Fruit fly (Drosophila melanogaster) whole organism, prepupa: Measurements from ENCODE around the gene CG12118.
A peak's percentile ranks its signal among the peaks of the same experiment; 100 is the strongest.

Source experiments
- CG10631 ChIP-seq: fragments of 200-800 bp; sonication (Bioruptor generic); optimal IDR thresholded peaks from 2 replicates; lab custom pipeline; 2016; ENCODE audit warnings: missing biosample characterization, missing genetic modification characterization
- CG10669 ChIP-seq: fragments of 200-800 bp; sonication (Bioruptor generic); optimal IDR thresholded peaks from 3 replicates; lab custom pipeline; 2018; ENCODE audit warnings: missing biosample characterization, mild to moderate bottlenecking, missing genetic modification characterization, moderate library complexity
- CG11294 ChIP-seq: fragments of 200-800 bp; sonication (Bioruptor generic); IDR thresholded peaks from 2 replicates; pipeline ENCODE4 v1.3.6; 2022; ENCODE audit warnings: missing biosample characterization, missing genetic modification characterization
- CG11762 ChIP-seq: fragments of 200-800 bp; sonication (Bioruptor generic); optimal IDR thresholded peaks from 3 replicates; lab custom pipeline; 2016; ENCODE audit warnings: missing biosample characterization, missing genetic modification characterization; ENCODE audit not compliant: insufficient read depth
- CG16779 ChIP-seq: fragments of 200-800 bp; sonication (Bioruptor generic); optimal IDR thresholded peaks from 3 replicates; lab custom pipeline; 2017; ENCODE audit warnings: missing biosample characterization, mild to moderate bottlenecking, missing genetic modification characterization
- CG32006 ChIP-seq: fragments of 200-800 bp; sonication (Bioruptor generic); optimal IDR thresholded peaks from 3 replicates; lab custom pipeline; 2017; ENCODE audit warnings: missing biosample characterization, mild to moderate bottlenecking, missing genetic modification characterization
- CG34406 ChIP-seq: fragments of 200-800 bp; sonication (Bioruptor generic); optimal IDR thresholded peaks from 3 replicates; lab custom pipeline; 2016; ENCODE audit warnings: missing biosample characterization, missing genetic modification characterization
- CG3919 ChIP-seq: fragments of 200-800 bp; sonication (Bioruptor generic); optimal IDR thresholded peaks from 3 replicates; lab custom pipeline; 2016; ENCODE audit warnings: missing biosample characterization, missing genetic modification characterization
- CG6163 ChIP-seq: fragments of 200-800 bp; sonication (Bioruptor generic); IDR thresholded peaks from 3 replicates; pipeline ENCODE4 v1.3.6; 2022; ENCODE audit warnings: missing biosample characterization, missing genetic modification characterization
- CG6792 ChIP-seq: fragments of 200-800 bp; sonication (Bioruptor generic); optimal IDR thresholded peaks from 3 replicates; lab custom pipeline; 2016; ENCODE audit warnings: missing biosample characterization, missing genetic modification characterization
- CG7368 ChIP-seq: fragments of 200-800 bp; sonication (Bioruptor generic); optimal IDR thresholded peaks from 3 replicates; lab custom pipeline; 2016; ENCODE audit warnings: missing biosample characterization, missing genetic modification characterization
- CG8319 ChIP-seq: fragments of 200-800 bp; sonication (Bioruptor generic); optimal IDR thresholded peaks from 3 replicates; lab custom pipeline; 2016; ENCODE audit warnings: missing biosample characterization, missing genetic modification characterization
- CG9139 ChIP-seq: fragments of 200-800 bp; sonication (Bioruptor generic); optimal IDR thresholded peaks from 3 replicates; lab custom pipeline; 2017; ENCODE audit warnings: missing biosample characterization, mild to moderate bottlenecking, missing genetic modification characterization
- Eip78C ChIP-seq: fragments of 200-800 bp; sonication (Bioruptor generic); peaks from one replicate; lab custom pipeline; 2016; ENCODE audit warnings: missing biosample characterization, missing genetic modification characterization
- Eip93F ChIP-seq: fragments of 200-800 bp; sonication (Bioruptor generic); optimal IDR thresholded peaks from 2 replicates; lab custom pipeline; 2016; ENCODE audit warnings: missing biosample characterization, mild to moderate bottlenecking, missing genetic modification characterization
- Ets21C ChIP-seq: fragments of 200-800 bp; sonication (Bioruptor generic); optimal IDR thresholded peaks from 3 replicates; lab custom pipeline; 2016; ENCODE audit warnings: missing biosample characterization, missing genetic modification characterization
- Ets96B ChIP-seq: fragments of 200-800 bp; optimal IDR thresholded peaks from 2 replicates; lab custom pipeline; 2019; ENCODE audit warnings: missing biosample characterization, mild to moderate bottlenecking, missing genetic modification characterization, moderate library complexity
- Gug ChIP-seq: fragments of 200-800 bp; sonication (Bioruptor generic); IDR thresholded peaks from 2 replicates; pipeline ENCODE4 v1.3.6; 2022; ENCODE audit warnings: missing biosample characterization, missing genetic modification characterization
- Hr39 ChIP-seq: fragments of 200-800 bp; sonication (Bioruptor generic); optimal IDR thresholded peaks from 2 replicates; lab custom pipeline; 2016; ENCODE audit warnings: missing biosample characterization, missing genetic modification characterization
- Lpt ChIP-seq: fragments of 200-800 bp; sonication (Bioruptor generic); optimal IDR thresholded peaks from 3 replicates; lab custom pipeline; 2016; ENCODE audit warnings: missing biosample characterization, missing genetic modification characterization
- Met ChIP-seq: fragments of 200-800 bp; sonication (Bioruptor generic); optimal IDR thresholded peaks from 3 replicates; lab custom pipeline; 2016; ENCODE audit warnings: missing biosample characterization, missing genetic modification characterization
- OdsH ChIP-seq: fragments of 200-800 bp; sonication (Bioruptor generic); optimal IDR thresholded peaks from 3 replicates; lab custom pipeline; 2016; ENCODE audit warnings: missing biosample characterization, missing genetic modification characterization
- Smox ChIP-seq: fragments of 200-800 bp; sonication (Bioruptor generic); optimal IDR thresholded peaks from 3 replicates; lab custom pipeline; 2016; ENCODE audit warnings: missing biosample characterization, missing genetic modification characterization
- Sox102F ChIP-seq: fragments of 200-800 bp; sonication (Bioruptor generic); optimal IDR thresholded peaks from 2 replicates; lab custom pipeline; 2016; ENCODE audit warnings: missing biosample characterization, mild to moderate bottlenecking, missing genetic modification characterization
- Sox14 ChIP-seq: fragments of 200-800 bp; sonication (Bioruptor generic); optimal IDR thresholded peaks from 3 replicates; lab custom pipeline; 2016; ENCODE audit warnings: missing biosample characterization, missing genetic modification characterization
- achi ChIP-seq: fragments of 200-800 bp; sonication (Bioruptor generic); optimal IDR thresholded peaks from 3 replicates; lab custom pipeline; 2016; ENCODE audit warnings: missing biosample characterization, missing genetic modification characterization
- cyc ChIP-seq: fragments of 200-800 bp; sonication (Bioruptor generic); optimal IDR thresholded peaks from 3 replicates; lab custom pipeline; 2016; ENCODE audit warnings: missing biosample characterization, missing genetic modification characterization
- dac ChIP-seq: fragments of 200-800 bp; sonication (Bioruptor generic); optimal IDR thresholded peaks from 2 replicates; lab custom pipeline; 2017; ENCODE audit warnings: missing biosample characterization, mild to moderate bottlenecking, missing genetic modification characterization
- dsx ChIP-seq: fragments of 200-800 bp; optimal IDR thresholded peaks from 3 replicates; lab custom pipeline; 2019; ENCODE audit warnings: missing biosample characterization, mild to moderate bottlenecking, missing genetic modification characterization, moderate library complexity; ENCODE audit not compliant: poor library complexity, severe bottlenecking
- fd85E ChIP-seq: fragments of 200-800 bp; sonication (Bioruptor generic); optimal IDR thresholded peaks from 3 replicates; lab custom pipeline; 2016; ENCODE audit warnings: missing biosample characterization, missing genetic modification characterization
- fkh ChIP-seq: fragments of 200-800 bp; sonication (Bioruptor generic); optimal IDR thresholded peaks from 3 replicates; lab custom pipeline; 2017; ENCODE audit warnings: missing biosample characterization, mild to moderate bottlenecking, missing genetic modification characterization, moderate library complexity
- lz ChIP-seq: fragments of 200-800 bp; sonication (Bioruptor generic); optimal IDR thresholded peaks from 3 replicates; lab custom pipeline; 2016; ENCODE audit warnings: missing biosample characterization, missing genetic modification characterization
- pdm3 ChIP-seq: fragments of 200-800 bp; sonication (Bioruptor generic); optimal IDR thresholded peaks from 3 replicates; lab custom pipeline; 2016; ENCODE audit warnings: missing biosample characterization, missing genetic modification characterization
- spab ChIP-seq: fragments of 200-800 bp; sonication (Bioruptor generic); optimal IDR thresholded peaks from 2 replicates; lab custom pipeline; 2017; ENCODE audit warnings: missing biosample characterization, mild to moderate bottlenecking, missing genetic modification characterization, missing genetic modification reagents
- ss ChIP-seq, 2 experiments: fragments of 200-800 bp; sonication (Bioruptor generic); optimal IDR thresholded peaks; 2 replicates in 1 of 2; 3 replicates in 1 of 2; lab custom pipeline; 2017 to 2018; ENCODE audit warnings: mild to moderate bottlenecking in 2 of 2, missing biosample characterization in 2 of 2, missing genetic modification characterization in 2 of 2, moderate library complexity in 1 of 2
- svp ChIP-seq: fragments of 200-800 bp; sonication (Bioruptor generic); peaks from one replicate; lab custom pipeline; 2016; ENCODE audit warnings: missing biosample characterization, missing genetic modification characterization
- topi ChIP-seq: fragments of 200-800 bp; sonication (Bioruptor generic); optimal IDR thresholded peaks from 3 replicates; lab custom pipeline; 2016; ENCODE audit warnings: missing biosample characterization, missing genetic modification characterization
- vri ChIP-seq: fragments of 200-800 bp; sonication (Bioruptor generic); optimal IDR thresholded peaks from 3 replicates; lab custom pipeline; 2016; ENCODE audit warnings: missing biosample characterization, mild to moderate bottlenecking, missing genetic modification characterization

CG12118 gene

dm6 chrX:9201866-9202681 is 5.9 kb upstream of the CG12118 start (continued):
- no peak for TF ChIP-seq Eip93F
- peak; percentile 57 for TF ChIP-seq dac (GFP tag; lab: Kevin White, UChicago)
- TF ChIP-seq CG6792: peak; percentile 13
- no peak for TF ChIP-seq Hr39 (GFP tag; lab: Kevin White, UChicago)
- peak; percentile 76 for TF ChIP-seq CG6163
- no peak for TF ChIP-seq Ets21C (GFP tag; lab: Kevin White, UChicago)
- no peak for TF ChIP-seq Lpt (GFP tag; lab: Kevin White, UChicago)
- TF ChIP-seq Sox102F: peak; percentile 5
- peak; percentile 44 for TF ChIP-seq CG10669 (GFP tag; lab: Kevin White, UChicago)
- no peak for TF ChIP-seq Smox (GFP tag; lab: Kevin White, UChicago)
- TF ChIP-seq pdm3 (GFP tag; lab: Kevin White, UChicago): peak; percentile 38
- TF ChIP-seq fkh: peak; percentile 39
- peak; percentile 67 for TF ChIP-seq CG32006 (GFP tag; lab: Kevin White, UChicago)
- peak; percentile 10 for TF ChIP-seq lz (GFP tag; lab: Kevin White, UChicago)
- TF ChIP-seq CG34406 (GFP tag; lab: Kevin White, UChicago): peak; percentile 37
- TF ChIP-seq topi (GFP tag; lab: Kevin White, UChicago): no peak
- TF ChIP-seq fd85E: no peak
- TF ChIP-seq Met (GFP tag; lab: Kevin White, UChicago): no peak
- no peak for TF ChIP-seq cyc (GFP tag; lab: Kevin White, UChicago)
- peak; percentile 47; the same call in 1 of the 2 replicates for TF ChIP-seq Gug
- TF ChIP-seq achi (GFP tag; lab: Kevin White, UChicago): peak; percentile 47
- peak; percentile 48 for TF ChIP-seq svp
- peak; percentile 1 for TF ChIP-seq vri (GFP tag; lab: Kevin White, UChicago)
- peak; percentile 27 for TF ChIP-seq CG16779 (tag; lab: Kevin White, UChicago)
- TF ChIP-seq CG3919 (GFP tag; lab: Kevin White, UChicago): peak; percentile 42
- TF ChIP-seq CG11294 (GFP tag; lab: Robert Waterston, UW): peak; percentile 82

dm6 chrX:9201080-9201479 is 4.9 kb upstream of the CG12118 start:
- TF ChIP-seq topi (GFP tag; lab: Kevin White, UChicago) (no peak), Gug (no peak), fd85E (no peak), ss (GFP tag; optimal IDR thresholded peaks at IDR 0.05; lab: Kevin White, UChicago) (no peak), vri (GFP tag; lab: Kevin White, UChicago) (peak; percentile 12), pdm3 (GFP tag; lab: Kevin White, UChicago) (no peak), CG8319 (GFP tag; lab: Kevin White, UChicago) (no peak), Met (GFP tag; lab: Kevin White, UChicago) (no peak), CG11294 (GFP tag; lab: Robert Waterston, UW) (no peak), spab (GFP tag; lab: Kevin White, UChicago) (no peak), CG9139 (GFP tag; lab: Kevin White, UChicago) (no peak), CG11762 (GFP tag; lab: Kevin White, UChicago) (no peak), dsx (GFP tag; lab: Kevin White, UChicago) (no peak), Ets96B (tag; lab: Kevin White, UChicago) (no peak), CG16779 (tag; lab: Kevin White, UChicago) (no peak), fkh (peak; percentile 34), Sox14 (GFP tag; lab: Kevin White, UChicago) (no peak), OdsH (GFP tag; lab: Kevin White, UChicago) (no peak), Smox (GFP tag; lab: Kevin White, UChicago) (no peak), CG32006 (GFP tag; lab: Kevin White, UChicago) (no peak), CG7368 (GFP tag; lab: Kevin White, UChicago) (no peak), CG10631 (no peak), Eip78C (GFP tag; lab: Kevin White, UChicago) (peak; percentile 15), CG34406 (GFP tag; lab: Kevin White, UChicago) (no peak)
- TF ChIP-seq, all 60 proteins: peak for 3
